Worm (Caenorhabditis elegans) whole organism, late embryonic: Measurements from ENCODE around the gene egl-36.

Source experiments
- ceh-30 ChIP-seq: fragments of 150-350 bp; optimal IDR thresholded peaks from 2 replicates; lab custom pipeline; 2014; ENCODE audit warnings: missing biosample characterization, missing genetic modification characterization
- che-1 ChIP-seq: sonication (generic microtip); optimal IDR thresholded peaks from 2 replicates; lab custom pipeline; 2016; ENCODE audit warnings: mild to moderate bottlenecking, missing genetic modification characterization, missing compliant biosample characterization

ce11 chrX:10727696-10728095, 6.4 kb upstream of the egl-36 start:
- TF ChIP-seq ceh-30 (tag; lab: Kevin White, UChicago) (no peak), che-1 (tag; lab: Kevin White, UChicago) (no peak)
